Fruit fly (Drosophila melanogaster) whole organism, embryonic: Measurements from ENCODE around the gene CG10663.

Experiments used
- Asciz ChIP-seq: fragments of 200-800 bp; sonication (Bioruptor generic); optimal IDR thresholded peaks from 2 replicates; lab custom pipeline; 2017; ENCODE audit warnings: missing biosample characterization, mild to moderate bottlenecking, missing genetic modification characterization, missing genetic modification reagents
- Bdp1 ChIP-seq: fragments of 200-800 bp; sonication (Bioruptor generic); optimal IDR thresholded peaks from 3 replicates; lab custom pipeline; 2016; ENCODE audit warnings: missing biosample characterization, missing genetic modification characterization
- CG10209 ChIP-seq: fragments of 200-800 bp; sonication (Bioruptor generic); optimal IDR thresholded peaks from 3 replicates; lab custom pipeline; 2017; ENCODE audit warnings: missing biosample characterization, mild to moderate bottlenecking, missing genetic modification characterization, missing genetic modification reagents
- CG10267 ChIP-seq: fragments of 200-800 bp; sonication (Bioruptor generic); optimal IDR thresholded peaks from 2 replicates; lab custom pipeline; 2018; ENCODE audit warnings: missing biosample characterization, mild to moderate bottlenecking, missing genetic modification characterization, moderate library complexity
- CG10274 ChIP-seq: fragments of 200-800 bp; sonication (Bioruptor generic); optimal IDR thresholded peaks from 3 replicates; lab custom pipeline; 2017; ENCODE audit warnings: missing biosample characterization, mild to moderate bottlenecking, missing genetic modification characterization
- CG10979 ChIP-seq: fragments of 200-800 bp; sonication (Bioruptor generic); optimal IDR thresholded peaks from 2 replicates; lab custom pipeline; 2018; ENCODE audit warnings: missing biosample characterization, mild to moderate bottlenecking, missing genetic modification characterization, moderate library complexity
- CG11696 ChIP-seq: fragments of 200-800 bp; sonication (Bioruptor generic); IDR thresholded peaks from 2 replicates; pipeline ENCODE4 v1.3.6; 2022; ENCODE audit warnings: missing biosample characterization, missing genetic modification characterization
- CG12391 ChIP-seq: fragments of 200-800 bp; sonication (Bioruptor generic); optimal IDR thresholded peaks from 3 replicates; lab custom pipeline; 2018; ENCODE audit warnings: missing biosample characterization, mild to moderate bottlenecking, missing genetic modification characterization, moderate library complexity
- CG13287 ChIP-seq: fragments of 200-800 bp; sonication (Bioruptor generic); IDR thresholded peaks from 2 replicates; pipeline ENCODE4 v1.3.6; 2022; ENCODE audit warnings: missing biosample characterization, missing genetic modification characterization; ENCODE audit not compliant: partially characterized antibody
- CG14050 ChIP-seq: fragments of 200-800 bp; sonication (Bioruptor generic); IDR thresholded peaks from 3 replicates; pipeline ENCODE4 v1.3.6; 2022; ENCODE audit warnings: missing biosample characterization, missing genetic modification characterization
- CG14710 ChIP-seq: fragments of 200-800 bp; sonication (Bioruptor generic); optimal IDR thresholded peaks from 3 replicates; lab custom pipeline; 2019; ENCODE audit warnings: missing biosample characterization, mild to moderate bottlenecking, missing genetic modification characterization, moderate library complexity
- CG17361 ChIP-seq: fragments of 200-800 bp; sonication (Bioruptor generic); IDR thresholded peaks from 3 replicates; pipeline ENCODE4 v1.3.6; 2022; ENCODE audit warnings: missing biosample characterization, missing genetic modification characterization
- CG17829 ChIP-seq: fragments of 200-800 bp; optimal IDR thresholded peaks from 2 replicates; lab custom pipeline; 2019; ENCODE audit warnings: missing biosample characterization, mild to moderate bottlenecking, missing genetic modification characterization, moderate library complexity
- CG18262 ChIP-seq: fragments of 200-800 bp; optimal IDR thresholded peaks from 3 replicates; lab custom pipeline; 2019; ENCODE audit warnings: missing biosample characterization, mild to moderate bottlenecking, missing genetic modification characterization, moderate library complexity
- CG18599 ChIP-seq: fragments of 200-800 bp; sonication (Bioruptor generic); optimal IDR thresholded peaks from 3 replicates; lab custom pipeline; 2017; ENCODE audit warnings: missing biosample characterization, missing genetic modification characterization, mild to moderate bottlenecking, moderate library complexity, missing genetic modification reagents
- CG2712 ChIP-seq: fragments of 200-800 bp; optimal IDR thresholded peaks from 3 replicates; lab custom pipeline; 2019; ENCODE audit warnings: missing biosample characterization, mild to moderate bottlenecking, missing genetic modification characterization, moderate library complexity
- CG31441 ChIP-seq: fragments of 200-800 bp; sonication (Bioruptor generic); IDR thresholded peaks from 2 replicates; pipeline ENCODE4 v1.3.6; 2022; ENCODE audit warnings: missing biosample characterization, missing genetic modification characterization
- CG3163 ChIP-seq: fragments of 200-800 bp; sonication (Bioruptor generic); optimal IDR thresholded peaks from 3 replicates; lab custom pipeline; 2016; ENCODE audit warnings: missing biosample characterization, missing genetic modification characterization
- CG33213 ChIP-seq: fragments of 200-800 bp; sonication (Bioruptor generic); optimal IDR thresholded peaks from 3 replicates; lab custom pipeline; 2016; ENCODE audit warnings: missing biosample characterization, missing genetic modification characterization
- CG34376 ChIP-seq: fragments of 200-800 bp; sonication (Bioruptor generic); optimal IDR thresholded peaks from 2 replicates; lab custom pipeline; 2018; ENCODE audit warnings: missing biosample characterization, mild to moderate bottlenecking, missing genetic modification characterization
- CG4404 ChIP-seq: fragments of 200-800 bp; sonication (Bioruptor generic); IDR thresholded peaks from 2 replicates; pipeline ENCODE4 v1.3.6; 2022; ENCODE audit warnings: missing biosample characterization, missing genetic modification characterization
- CG4820 ChIP-seq: fragments of 200-800 bp; sonication (Bioruptor generic); optimal IDR thresholded peaks from 3 replicates; lab custom pipeline; 2016; ENCODE audit warnings: missing biosample characterization, missing genetic modification characterization
- CG6683 ChIP-seq: fragments of 200-800 bp; sonication (Bioruptor generic); optimal IDR thresholded peaks from 2 replicates; lab custom pipeline; 2017; ENCODE audit warnings: missing biosample characterization, mild to moderate bottlenecking, missing genetic modification characterization, missing genetic modification reagents
- E2f2 ChIP-seq: fragments of 200-800 bp; sonication (Bioruptor generic); IDR thresholded peaks from 2 replicates; pipeline ENCODE4 v1.3.6; 2022; ENCODE audit warnings: missing biosample characterization, missing genetic modification characterization
- Lim3 ChIP-seq: fragments of 200-800 bp; sonication (Bioruptor generic); IDR thresholded peaks from 2 replicates; pipeline ENCODE4 v1.3.6; 2022; ENCODE audit warnings: missing biosample characterization, missing genetic modification characterization
- Mad ChIP-seq: fragments of 200-800 bp; sonication (Bioruptor generic); optimal IDR thresholded peaks from 2 replicates; lab custom pipeline; 2016; ENCODE audit warnings: missing biosample characterization, missing genetic modification characterization
- Med ChIP-seq: fragments of 200-800 bp; sonication (Bioruptor generic); peaks from one replicate; lab custom pipeline; 2016; ENCODE audit warnings: missing biosample characterization, missing genetic modification characterization, mild to moderate bottlenecking, inconsistent platforms, moderate library complexity
- Nf-YB ChIP-seq: fragments of 200-800 bp; sonication (Bioruptor generic); optimal IDR thresholded peaks from 3 replicates; lab custom pipeline; 2019; ENCODE audit warnings: missing biosample characterization, mild to moderate bottlenecking, missing genetic modification characterization, moderate library complexity
- Nf-YC ChIP-seq: fragments of 200-800 bp; optimal IDR thresholded peaks from 3 replicates; lab custom pipeline; 2019; ENCODE audit warnings: missing biosample characterization, mild to moderate bottlenecking, missing genetic modification characterization, moderate library complexity
- Sry-β ChIP-seq: fragments of 200-800 bp; sonication (Bioruptor generic); optimal IDR thresholded peaks from 2 replicates; lab custom pipeline; 2018; ENCODE audit warnings: missing biosample characterization, mild to moderate bottlenecking, missing genetic modification characterization, moderate library complexity
- TFAM ChIP-seq: fragments of 200-800 bp; sonication (Bioruptor generic); optimal IDR thresholded peaks from 2 replicates; lab custom pipeline; 2017; ENCODE audit warnings: missing biosample characterization, missing genetic modification characterization, inconsistent platforms
- aop ChIP-seq: fragments of 200-800 bp; sonication (Bioruptor generic); IDR thresholded peaks from 2 replicates; pipeline ENCODE4 v1.3.6; 2022; ENCODE audit warnings: missing biosample characterization, missing genetic modification characterization
- crc ChIP-seq: fragments of 200-800 bp; sonication (Bioruptor generic); optimal IDR thresholded peaks from 2 replicates; lab custom pipeline; 2016; ENCODE audit warnings: missing biosample characterization, missing genetic modification characterization
- croc ChIP-seq: fragments of 200-800 bp; sonication (Bioruptor generic); conservative IDR thresholded peaks from 3 replicates; pipeline ENCODE4 v1.3.6; 2022; ENCODE audit warnings: missing biosample characterization, missing genetic modification characterization
- dm ChIP-seq: fragments of 200-800 bp; sonication (Bioruptor generic); optimal IDR thresholded peaks from 3 replicates; lab custom pipeline; 2016; ENCODE audit warnings: missing biosample characterization, missing genetic modification characterization
- dmrt11E ChIP-seq: fragments of 200-800 bp; sonication (Bioruptor generic); optimal IDR thresholded peaks from 3 replicates; lab custom pipeline; 2018; ENCODE audit warnings: missing biosample characterization, mild to moderate bottlenecking, missing genetic modification characterization, moderate library complexity
- fd96Cb ChIP-seq: fragments of 200-800 bp; sonication (Bioruptor generic); optimal IDR thresholded peaks from 2 replicates; lab custom pipeline; 2018; ENCODE audit warnings: missing biosample characterization, mild to moderate bottlenecking, missing genetic modification characterization, moderate library complexity
- hth ChIP-seq: fragments of >200 bp; optimal IDR thresholded peaks from 2 replicates; lab custom pipeline; 2017; ENCODE audit warnings: inconsistent platforms
- pnt ChIP-seq: fragments of 200-800 bp; sonication (Bioruptor generic); optimal IDR thresholded peaks from 3 replicates; lab custom pipeline; 2016; ENCODE audit warnings: missing biosample characterization, missing genetic modification characterization
- psq ChIP-seq: fragments of 200-800 bp; sonication (Bioruptor generic); optimal IDR thresholded peaks from 2 replicates; lab custom pipeline; 2017; ENCODE audit warnings: missing biosample characterization, missing genetic modification characterization
- pum ChIP-seq: fragments of 200-800 bp; sonication (Bioruptor generic); optimal IDR thresholded peaks from 2 replicates; lab custom pipeline; 2016; ENCODE audit warnings: missing biosample characterization, missing genetic modification characterization
- row ChIP-seq: fragments of 200-800 bp; sonication (Bioruptor generic); IDR thresholded peaks from 3 replicates; pipeline ENCODE4 v1.3.6; 2022; ENCODE audit warnings: missing biosample characterization, missing genetic modification characterization
- run ChIP-seq: fragments of 200-800 bp; sonication (Bioruptor generic); optimal IDR thresholded peaks from 3 replicates; lab custom pipeline; 2018; ENCODE audit warnings: missing biosample characterization, mild to moderate bottlenecking, missing genetic modification characterization
- sens ChIP-seq: fragments of 200-800 bp; sonication (Bioruptor generic); peaks from one replicate; lab custom pipeline; 2016; ENCODE audit warnings: missing biosample characterization, missing genetic modification characterization
- stc ChIP-seq: fragments of 200-800 bp; sonication (Bioruptor generic); IDR thresholded peaks from 2 replicates; pipeline ENCODE4 v1.3.6; 2022; ENCODE audit warnings: missing biosample characterization, missing genetic modification characterization
- unpg ChIP-seq: fragments of 200-800 bp; sonication (Bioruptor generic); optimal IDR thresholded peaks from 3 replicates; lab custom pipeline; 2018; ENCODE audit warnings: missing biosample characterization, mild to moderate bottlenecking, missing genetic modification characterization, moderate library complexity
- wdn ChIP-seq: fragments of 200-800 bp; sonication (Bioruptor generic); IDR thresholded peaks from 2 replicates; pipeline ENCODE4 v1.3.6; 2022; ENCODE audit warnings: missing biosample characterization, missing genetic modification characterization
- zf30C ChIP-seq: fragments of 200-800 bp; sonication (Bioruptor generic); optimal IDR thresholded peaks from 3 replicates; lab custom pipeline; 2018; ENCODE audit warnings: missing biosample characterization, mild to moderate bottlenecking, missing genetic modification characterization

The CG10663 gene

DNA sequence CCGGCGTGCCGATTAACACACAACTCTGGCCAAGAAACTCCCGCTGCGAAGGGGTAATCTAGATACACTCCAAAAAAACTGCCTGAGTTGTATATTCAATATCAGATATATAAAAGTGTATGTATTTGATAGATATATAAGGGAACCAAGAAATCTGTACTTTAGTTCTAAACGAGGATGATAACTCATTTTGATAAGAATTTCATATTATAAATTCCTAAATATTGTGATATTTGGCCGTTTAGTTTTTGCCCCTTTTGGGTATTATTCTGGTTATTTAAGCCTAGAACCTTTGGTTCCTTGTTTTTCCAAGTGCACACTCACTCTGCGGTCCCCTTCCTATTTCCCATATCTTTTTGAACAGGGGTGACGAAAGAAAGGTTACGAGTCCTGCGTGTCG lies 31.3 kb downstream of the CG10663 start (continued):
- TF ChIP-seq sens (GFP tag; lab: Kevin White, UChicago) (peak; percentile 74), CG17829 (tag; lab: Kevin White, UChicago) (peak; percentile 12), pum (GFP tag; lab: Kevin White, UChicago) (no peak), zf30C (GFP tag; lab: Kevin White, UChicago) (peak; percentile 84), CG18262 (tag; lab: Kevin White, UChicago) (peak; percentile 30), row (0 out of 3 replicates have a peak, but pooled peaks have one; percentile 17), CG10267 (tag; lab: Kevin White, UChicago) (peak; percentile 16), CG14710 (tag; lab: Kevin White, UChicago) (peak; percentile 16), CG4404 (GFP tag; lab: Robert Waterston, UW) (peak; percentile 34; the same call in 1 of the 2 replicates), aop (GFP tag; lab: Robert Waterston, UW) (no peak)
- TF ChIP-seq, all 482 proteins: peak for 21

DNA sequence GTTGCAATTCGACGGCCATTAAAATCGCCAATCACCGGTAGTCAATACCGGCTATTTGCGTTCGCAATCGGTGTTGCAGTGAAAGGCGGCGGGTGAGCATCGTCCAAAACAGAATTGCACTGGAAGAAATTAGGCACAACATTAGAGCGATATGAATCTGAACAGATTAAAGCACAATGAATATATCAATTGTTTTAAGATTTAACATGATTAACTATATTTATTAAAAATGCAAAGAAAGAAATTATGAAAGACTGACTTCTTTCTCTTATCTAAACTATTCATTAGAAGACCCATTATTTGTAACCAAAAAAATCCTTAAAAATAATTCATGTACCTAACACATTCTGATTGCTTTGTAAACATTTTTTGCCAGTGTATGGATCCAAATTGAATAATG lies 37.3 kb downstream of the CG10663 start:
- no peak for TF ChIP-seq CG13287 (GFP tag; lab: Robert Waterston, UW)
- no peak for TF ChIP-seq CG14050 (GFP tag; lab: Robert Waterston, UW)
- TF ChIP-seq croc = no peak
- TF ChIP-seq Med (GFP tag; lab: Kevin White, UChicago) = no peak
- TF ChIP-seq dmrt11E = peak; percentile 21
- TF ChIP-seq sens (GFP tag; lab: Kevin White, UChicago) = peak; percentile 33

DNA sequence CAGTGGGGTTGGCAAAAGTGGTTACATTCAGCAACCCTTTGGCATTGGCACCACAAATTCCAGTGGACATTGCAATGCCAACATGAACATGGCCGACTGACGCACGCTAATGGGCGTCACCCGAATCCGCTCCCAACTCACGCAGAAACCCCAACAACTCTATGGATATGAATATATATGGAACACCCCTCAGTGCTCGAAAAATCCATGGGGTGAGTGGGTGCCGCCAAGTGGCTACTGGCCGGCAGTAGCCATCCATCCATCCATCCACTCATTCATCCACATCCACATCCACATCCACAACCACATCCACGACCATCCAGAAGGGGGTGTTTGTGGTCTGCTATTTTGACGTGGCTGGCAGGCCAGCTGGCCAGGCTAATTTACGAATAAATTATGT lies 37.8 kb downstream of the CG10663 start:
- TF ChIP-seq CG18599 (no peak), stc (no peak), CG11696 (GFP tag; lab: Robert Waterston, UW) (no peak), Lim3 (GFP tag; lab: Robert Waterston, UW) (no peak), Nf-YB (GFP tag; lab: Kevin White, UChicago) (peak; percentile 82), Nf-YC (tag; lab: Kevin White, UChicago) (peak; percentile 70), Asciz (GFP tag; lab: Kevin White, UChicago) (no peak), E2f2 (GFP tag; lab: Robert Waterston, UW) (no peak), CG10274 (no peak), dm (GFP tag; lab: Kevin White, UChicago) (no peak), TFAM (no peak), CG33213 (GFP tag; lab: Kevin White, UChicago) (no peak), Mad (GFP tag; lab: Kevin White, UChicago) (no peak), hth (no peak), unpg (GFP tag; lab: Kevin White, UChicago) (no peak), CG3163 (GFP tag; lab: Kevin White, UChicago) (no peak)

DNA sequence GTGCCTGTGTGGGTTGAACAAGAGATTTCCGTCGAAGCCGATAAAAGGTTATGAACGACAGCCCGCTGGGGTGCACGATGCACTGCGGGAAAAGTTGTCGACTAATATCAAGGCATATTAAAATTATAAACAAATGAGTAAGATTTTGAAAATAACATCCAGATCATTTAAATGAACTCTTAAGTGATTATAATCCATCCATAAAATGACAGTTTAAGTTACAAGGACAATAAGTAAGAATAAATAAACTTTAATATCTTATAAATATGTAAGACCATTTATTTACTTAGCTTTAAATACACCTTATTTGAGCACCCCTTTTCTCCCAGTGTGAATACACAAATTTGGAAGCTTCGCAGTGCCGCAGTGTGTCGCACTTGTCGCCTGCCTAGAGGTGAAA lies 40.8 kb downstream of the CG10663 start:
- TF ChIP-seq CG17361 (GFP tag; lab: Robert Waterston, UW) = peak; percentile 50; the same call in 2 of the 3 replicates
- TF ChIP-seq CG4820 (GFP tag; lab: Kevin White, UChicago) = peak; percentile 14
- no peak for TF ChIP-seq Sry-β
- no peak for TF ChIP-seq pum (GFP tag; lab: Kevin White, UChicago)
- TF ChIP-seq CG17829 (tag; lab: Kevin White, UChicago) = peak; percentile 33
- no peak for TF ChIP-seq crc (GFP tag; lab: Kevin White, UChicago)
- TF ChIP-seq CG14710 (tag; lab: Kevin White, UChicago) = peak; percentile 74
- peak; percentile 54 for TF ChIP-seq fd96Cb (tag; lab: Kevin White, UChicago)
- no peak for TF ChIP-seq CG34376 (GFP tag; lab: Kevin White, UChicago)
- TF ChIP-seq psq (GFP tag; lab: Kevin White, UChicago) = no peak
- peak; percentile 6 for TF ChIP-seq CG10209
- TF ChIP-seq CG31441 (GFP tag; lab: Robert Waterston, UW) = 0 out of 2 replicates have a peak, but pooled peaks have one; percentile 39
- no peak for TF ChIP-seq run
- peak; percentile 36 for TF ChIP-seq CG12391 (tag; lab: Kevin White, UChicago)
- no peak for TF ChIP-seq CG6683 (GFP tag; lab: Kevin White, UChicago)
- TF ChIP-seq CG2712 (tag; lab: Kevin White, UChicago) = peak; percentile 69
- no peak for TF ChIP-seq wdn
- no peak for TF ChIP-seq Bdp1 (GFP tag; lab: Kevin White, UChicago)
- TF ChIP-seq CG10979 (tag; lab: Kevin White, UChicago) = peak; percentile 83
- no peak for TF ChIP-seq pnt (GFP tag; lab: Kevin White, UChicago)
